Worm (Caenorhabditis elegans): ENCODE results near the gene srd-59.

DNA sequence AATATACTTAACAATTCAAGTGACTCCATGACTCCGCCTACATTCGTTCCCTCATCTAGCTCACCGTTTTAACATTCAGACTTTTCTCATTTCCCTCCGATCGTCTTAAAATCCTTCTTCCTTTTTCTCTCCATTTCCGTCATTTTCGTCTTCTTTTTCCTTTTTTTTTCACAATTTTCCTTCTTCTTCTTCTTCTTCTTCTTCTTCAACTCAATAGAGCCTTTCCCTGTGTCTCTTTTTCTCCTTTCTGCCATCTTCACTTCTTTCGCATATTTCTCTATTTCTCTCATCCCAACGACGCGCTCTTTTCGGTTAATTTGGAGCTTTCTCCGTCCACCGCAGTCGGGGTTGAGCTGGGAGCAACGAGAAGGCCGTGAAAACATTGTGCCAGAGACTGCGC lies 22.9 kb upstream of the srd-59 start:
- TF ChIP-seq cog-1 (tag; optimal IDR thresholded peaks at IDR 0.05) (no peak), klf-2 (GFP tag; conservative IDR thresholded peaks at IDR 0.05) (no peak), ztf-29 (GFP tag; IDR thresholded peaks at IDR 0.05) (no peak), flt-1 (GFP tag; IDR thresholded peaks at IDR 0.05) (no peak)

Measured in whole organism, midembryonic.